Worm (Caenorhabditis elegans) whole organism, early embryonic: Measurements from ENCODE around the gene zmp-1.

ENCODE experiments used
- B0310.2 ChIP-seq: sonication (generic microtip); optimal IDR thresholded peaks from 2 replicates; lab custom pipeline; 2016; ENCODE audit warnings: mild to moderate bottlenecking, missing genetic modification characterization, missing compliant biosample characterization
- F13C5.2 ChIP-seq: sonication (generic microtip); optimal IDR thresholded peaks from 2 replicates; lab custom pipeline; 2017; ENCODE audit warnings: mild to moderate bottlenecking, missing genetic modification characterization, inconsistent platforms, missing compliant biosample characterization
- aly-1 ChIP-seq: sonication (generic microtip); optimal IDR thresholded peaks from 2 replicates; lab custom pipeline; 2016; ENCODE audit warnings: missing genetic modification characterization, missing compliant biosample characterization
- ama-1 ChIP-seq: fragments of 150-350 bp; optimal IDR thresholded peaks from 2 replicates; lab custom pipeline; 2014
- ceh-13 ChIP-seq: fragments of 200-800 bp; sonication (Bioruptor generic); optimal IDR thresholded peaks from 2 replicates; lab custom pipeline; 2018; ENCODE audit warnings: mild to moderate bottlenecking, missing genetic modification characterization, missing compliant biosample characterization
- ceh-36 ChIP-seq: sonication (generic microtip); optimal IDR thresholded peaks from 2 replicates; lab custom pipeline; 2016; ENCODE audit warnings: missing genetic modification characterization, inconsistent platforms, missing compliant biosample characterization
- ets-7 ChIP-seq: sonication (generic microtip); optimal IDR thresholded peaks from 2 replicates; lab custom pipeline; 2016; ENCODE audit warnings: missing genotype, missing genetic modification characterization, missing compliant biosample characterization
- flt-1 ChIP-seq: fragments of 200-800 bp; sonication (Bioruptor generic); IDR thresholded peaks from 2 replicates; pipeline ENCODE4 v1.3.6; 2022; ENCODE audit warnings: missing genetic modification characterization, missing compliant biosample characterization
- hmbx-1 ChIP-seq: sonication (generic microtip); optimal IDR thresholded peaks from 2 replicates; lab custom pipeline; 2016; ENCODE audit warnings: mild to moderate bottlenecking, missing genetic modification characterization, missing compliant biosample characterization
- hmg-4 ChIP-seq: fragments of 200-800 bp; sonication (Bioruptor generic); optimal IDR thresholded peaks from 2 replicates; lab custom pipeline; 2018; ENCODE audit warnings: mild to moderate bottlenecking, missing genetic modification characterization, missing compliant biosample characterization
- hnd-1 ChIP-seq: sonication (generic microtip); optimal IDR thresholded peaks from 2 replicates; lab custom pipeline; 2016; ENCODE audit warnings: missing genetic modification characterization, missing compliant biosample characterization
- pes-1 ChIP-seq: fragments of 200-800 bp; sonication (Bioruptor generic); IDR thresholded peaks from 2 replicates; pipeline ENCODE4 v1.3.6; 2022; ENCODE audit warnings: missing genetic modification reagents, missing genetic modification characterization, missing compliant biosample characterization
- scrt-1 ChIP-seq: fragments of 200-800 bp; sonication (Bioruptor generic); IDR thresholded peaks from 2 replicates; pipeline ENCODE4 v1.3.6; 2022; ENCODE audit warnings: missing genetic modification characterization, missing compliant biosample characterization
- sea-1 ChIP-seq: fragments of 200-800 bp; sonication (Bioruptor generic); conservative IDR thresholded peaks from 2 replicates; pipeline ENCODE4 v1.3.6; 2022; ENCODE audit warnings: missing genetic modification characterization, missing compliant biosample characterization
- tbx-11 ChIP-seq: fragments of 200-800 bp; sonication (Bioruptor generic); IDR thresholded peaks from 2 replicates; pipeline ENCODE4 v1.3.6; 2022; ENCODE audit warnings: missing genetic modification characterization, missing compliant biosample characterization
- tbx-37 ChIP-seq: fragments of 200-800 bp; sonication (Bioruptor generic); conservative IDR thresholded peaks from 2 replicates; pipeline ENCODE4 v1.3.6; 2022; ENCODE audit warnings: missing genetic modification reagents, missing genetic modification characterization, missing compliant biosample characterization
- tra-4 ChIP-seq: sonication (generic microtip); optimal IDR thresholded peaks from 2 replicates; lab custom pipeline; 2017; ENCODE audit warnings: missing genetic modification characterization, missing compliant biosample characterization

Gene zmp-1

DNA sequence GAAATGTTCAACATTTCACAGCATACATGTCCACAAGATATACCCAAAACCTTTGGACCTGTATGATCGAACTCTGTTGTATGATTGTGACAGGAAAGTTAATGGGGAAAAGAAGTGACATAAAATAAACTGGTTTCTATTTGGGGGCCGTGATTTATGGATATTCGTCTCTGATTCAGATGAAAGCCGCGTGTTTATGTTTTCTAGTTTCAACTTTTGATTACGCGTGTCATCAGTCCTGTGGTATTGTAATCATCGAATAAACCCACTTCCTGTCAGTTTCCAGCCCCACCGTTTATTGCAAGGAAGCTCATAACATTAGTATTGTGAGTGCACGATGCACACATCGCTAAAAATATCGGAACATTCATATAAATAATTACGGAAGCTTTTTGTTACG is 10.5 kb downstream of the zmp-1 start:
- TF ChIP-seq ets-7 (tag; lab: Kevin White, UChicago) (no peak), tbx-11 (GFP tag; lab: Robert Waterston, UW) (no peak), ceh-13 (GFP tag; lab: Kevin White, UChicago) (no peak), pes-1 (GFP tag; lab: Robert Waterston, UW) (no peak), ama-1 (lab: Kevin White, UChicago) (no peak), F13C5.2 (tag; lab: Kevin White, UChicago) (no peak), tbx-37 (GFP tag; lab: Robert Waterston, UW) (no peak), ceh-36 (tag; lab: Kevin White, UChicago) (no peak), scrt-1 (no peak), hmbx-1 (tag; lab: Kevin White, UChicago) (no peak), hnd-1 (tag; lab: Kevin White, UChicago) (no peak), tra-4 (no peak), aly-1 (no peak), flt-1 (GFP tag; lab: Robert Waterston, UW) (no peak), B0310.2 (tag; lab: Kevin White, UChicago) (no peak), hmg-4 (GFP tag; lab: Kevin White, UChicago) (no peak), sea-1 (GFP tag; lab: Robert Waterston, UW) (no peak)

DNA sequence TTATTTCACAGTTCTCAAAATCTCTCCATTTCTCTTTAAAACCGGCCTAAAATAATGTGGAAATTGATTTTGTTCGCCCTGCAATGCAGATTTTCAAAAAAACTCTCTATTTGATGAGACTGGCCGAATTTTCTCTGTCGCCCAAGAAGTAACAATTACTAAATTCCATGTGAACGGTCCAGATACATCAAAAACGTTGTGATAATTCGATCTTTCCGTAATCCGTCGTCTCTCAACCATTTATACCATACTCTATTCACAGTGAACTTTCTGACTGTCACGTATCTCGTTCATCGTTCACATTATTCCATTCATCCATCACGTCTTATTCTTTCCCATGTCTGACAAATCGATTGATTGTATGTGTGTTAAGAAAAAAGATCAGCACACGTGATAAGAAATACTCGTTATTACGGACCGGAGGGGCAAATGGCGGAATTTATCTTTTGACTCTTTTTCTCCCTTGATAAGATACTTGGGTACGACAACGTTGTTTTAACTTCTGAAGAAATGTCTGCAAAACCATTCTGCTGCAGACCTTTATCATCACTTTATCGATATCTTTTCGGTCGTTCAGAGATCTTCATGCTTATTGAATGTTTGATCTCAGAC is 11.6 kb downstream of the zmp-1 start:
- TF ChIP-seq aly-1 = no peak
- TF ChIP-seq ama-1 (lab: Kevin White, UChicago) = no peak
- no peak for TF ChIP-seq F13C5.2 (tag; lab: Kevin White, UChicago)
- no peak for TF ChIP-seq hmbx-1 (tag; lab: Kevin White, UChicago)
- TF ChIP-seq tbx-37 (GFP tag; lab: Robert Waterston, UW) = no peak
- no peak for TF ChIP-seq B0310.2 (tag; lab: Kevin White, UChicago)
- no peak for TF ChIP-seq flt-1 (GFP tag; lab: Robert Waterston, UW)
- TF ChIP-seq ceh-36 (tag; lab: Kevin White, UChicago) = no peak
- no peak for TF ChIP-seq tra-4
- TF ChIP-seq ets-7 (tag; lab: Kevin White, UChicago) = no peak
- TF ChIP-seq pes-1 (GFP tag; lab: Robert Waterston, UW) = no peak
- TF ChIP-seq ceh-13 (GFP tag; lab: Kevin White, UChicago) = no peak
- no peak for TF ChIP-seq hnd-1 (tag; lab: Kevin White, UChicago)
- no peak for TF ChIP-seq hmg-4 (GFP tag; lab: Kevin White, UChicago)

DNA sequence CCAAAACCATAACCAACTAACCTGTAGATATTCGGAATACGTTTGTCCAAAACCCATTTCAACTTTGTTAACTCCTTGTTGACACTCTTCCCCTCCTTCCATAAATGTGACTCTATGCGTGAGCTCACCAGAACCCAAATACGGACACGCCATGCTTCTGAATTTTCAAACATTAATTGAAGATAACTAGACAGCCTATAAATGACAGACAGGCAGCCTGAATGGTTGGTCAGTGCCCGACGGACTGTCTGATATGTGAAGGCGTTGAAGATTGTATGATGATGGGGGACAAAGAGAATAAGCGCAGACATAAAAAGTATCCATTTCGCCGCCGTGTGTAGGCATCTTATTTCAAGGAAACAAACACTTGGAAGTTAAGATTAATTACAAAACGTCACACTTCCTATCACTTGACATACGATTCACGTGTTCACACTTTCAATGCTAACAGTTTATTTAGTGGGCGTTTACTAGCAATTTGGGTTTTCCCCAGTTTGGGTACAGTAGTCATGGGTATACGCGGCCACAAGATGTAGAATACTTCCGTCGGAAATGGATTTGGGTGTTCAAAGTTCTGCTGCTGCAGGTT is 12.9 kb downstream of the zmp-1 start, which contains the start of the genes tdo-2 and C28H8.2:
Gene tdo-2, minus strand, starts transcription at position 157 of the 589 bp plus-strand sequence.
Gene C28H8.2, plus strand, starts transcription at position 524 of the 589 bp plus-strand sequence.
- no peak for TF ChIP-seq pes-1 (GFP tag; lab: Robert Waterston, UW)
- no peak for TF ChIP-seq ama-1 (lab: Kevin White, UChicago)
- TF ChIP-seq sea-1 (GFP tag; lab: Robert Waterston, UW) = no peak
- TF ChIP-seq ceh-13 (GFP tag; lab: Kevin White, UChicago) = no peak
- TF ChIP-seq tbx-11 (GFP tag; lab: Robert Waterston, UW) = no peak
- no peak for TF ChIP-seq scrt-1
- no peak for TF ChIP-seq hmbx-1 (tag; lab: Kevin White, UChicago)
- no peak for TF ChIP-seq hmg-4 (GFP tag; lab: Kevin White, UChicago)
- TF ChIP-seq hnd-1 (tag; lab: Kevin White, UChicago) = no peak
- TF ChIP-seq flt-1 (GFP tag; lab: Robert Waterston, UW) = no peak
- no peak for TF ChIP-seq ets-7 (tag; lab: Kevin White, UChicago)
- no peak for TF ChIP-seq B0310.2 (tag; lab: Kevin White, UChicago)
- no peak for TF ChIP-seq F13C5.2 (tag; lab: Kevin White, UChicago)

DNA sequence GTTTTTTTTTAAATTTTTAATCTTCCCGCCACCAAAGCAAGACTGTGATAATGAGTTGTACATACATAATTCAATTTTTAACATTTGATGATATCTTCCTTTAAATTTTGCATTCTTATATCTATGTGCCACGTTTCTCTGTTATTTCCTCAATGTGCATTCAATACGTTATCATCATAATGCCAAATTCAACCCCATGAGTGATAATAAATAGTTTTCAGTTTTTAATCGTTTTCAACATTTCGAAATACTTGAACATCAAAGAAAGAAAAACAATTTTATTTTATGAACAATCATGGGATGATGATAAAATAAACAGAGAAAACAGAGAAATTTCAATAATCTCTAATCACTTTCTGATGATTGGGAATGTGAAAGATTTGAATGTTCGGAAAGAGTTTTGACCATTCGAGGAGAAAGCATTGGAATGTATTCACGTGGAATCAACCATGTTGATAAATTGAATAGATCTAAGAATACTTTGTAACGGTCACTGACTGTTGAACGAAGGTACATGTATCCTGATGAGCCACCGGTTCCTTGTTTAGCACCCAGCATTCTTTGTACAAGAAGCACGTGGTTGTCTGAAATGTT is 15.3 kb downstream of the zmp-1 start:
- TF ChIP-seq hmg-4 (GFP tag; lab: Kevin White, UChicago) (no peak), ceh-36 (tag; lab: Kevin White, UChicago) (no peak), ama-1 (lab: Kevin White, UChicago) (no peak), hnd-1 (tag; lab: Kevin White, UChicago) (no peak), ets-7 (tag; lab: Kevin White, UChicago) (no peak), aly-1 (no peak), F13C5.2 (tag; lab: Kevin White, UChicago) (no peak), tbx-37 (GFP tag; lab: Robert Waterston, UW) (no peak), ceh-13 (GFP tag; lab: Kevin White, UChicago) (no peak), pes-1 (GFP tag; lab: Robert Waterston, UW) (no peak), B0310.2 (tag; lab: Kevin White, UChicago) (no peak), tra-4 (no peak), scrt-1 (no peak), sea-1 (GFP tag; lab: Robert Waterston, UW) (no peak)

DNA sequence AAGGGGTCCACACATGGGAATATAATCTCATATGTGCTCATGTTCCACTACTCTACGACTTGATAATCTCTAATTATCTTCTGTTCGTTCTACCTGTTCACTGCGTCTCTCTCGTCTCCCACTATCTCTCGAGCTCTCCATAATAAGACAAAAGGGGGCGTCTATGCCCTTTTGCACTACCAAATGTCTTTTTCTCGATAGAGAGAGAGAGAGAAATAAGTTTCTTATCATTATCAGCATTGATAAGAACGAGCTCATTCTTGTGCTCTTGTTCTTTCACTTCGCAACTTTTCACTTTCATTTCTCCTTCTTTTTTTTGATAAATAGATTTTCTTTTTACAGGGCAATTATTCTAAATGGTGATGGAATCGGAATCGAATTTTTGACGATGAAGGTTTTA is 16.8 kb downstream of the zmp-1 start:
- TF ChIP-seq ceh-13 (GFP tag; lab: Kevin White, UChicago) (no peak), tbx-37 (GFP tag; lab: Robert Waterston, UW) (no peak), ets-7 (tag; lab: Kevin White, UChicago) (no peak), tra-4 (no peak), hmg-4 (GFP tag; lab: Kevin White, UChicago) (no peak), scrt-1 (no peak), pes-1 (GFP tag; lab: Robert Waterston, UW) (no peak), flt-1 (GFP tag; lab: Robert Waterston, UW) (no peak), tbx-11 (GFP tag; lab: Robert Waterston, UW) (no peak), aly-1 (no peak), hmbx-1 (tag; lab: Kevin White, UChicago) (no peak)

DNA sequence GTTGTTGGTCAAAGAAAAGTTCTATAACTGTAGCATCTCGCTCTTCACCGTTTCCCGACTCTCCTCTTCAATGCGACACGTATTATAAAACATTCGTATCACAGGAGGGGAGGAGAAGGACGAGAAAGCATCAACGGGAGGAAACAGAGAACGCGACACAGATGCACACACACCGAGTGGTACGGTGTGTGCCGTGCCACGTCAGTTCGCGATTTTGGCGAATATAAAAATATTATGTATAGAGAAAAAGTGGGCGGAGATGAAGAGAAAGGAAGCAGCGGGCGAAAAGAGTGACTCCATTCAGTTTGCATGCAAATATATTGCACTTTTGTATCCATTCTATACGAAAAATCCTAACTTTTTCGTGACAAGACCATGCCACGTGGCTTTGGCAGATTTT is 18.0 kb downstream of the zmp-1 start:
- TF ChIP-seq tra-4 = no peak
- no peak for TF ChIP-seq hmbx-1 (tag; lab: Kevin White, UChicago)
- TF ChIP-seq aly-1 = peak; percentile 23
- no peak for TF ChIP-seq B0310.2 (tag; lab: Kevin White, UChicago)
- no peak for TF ChIP-seq hnd-1 (tag; lab: Kevin White, UChicago)
- no peak for TF ChIP-seq flt-1 (GFP tag; lab: Robert Waterston, UW)
